Fruit fly (Drosophila melanogaster) whole organism, adult: ENCODE results near the gene CG31373.

Source experiments
- CG11617 ChIP-seq: fragments of 200-800 bp; sonication (Bioruptor generic); optimal IDR thresholded peaks from 2 replicates; lab custom pipeline; 2017; ENCODE audit warnings: mild to moderate bottlenecking, missing biosample characterization, missing genetic modification reagents, missing genetic modification characterization
- CG33017 ChIP-seq: fragments of 200-800 bp; sonication (Bioruptor generic); optimal IDR thresholded peaks from 2 replicates; lab custom pipeline; 2018; ENCODE audit warnings: missing biosample characterization, mild to moderate bottlenecking, missing genetic modification characterization, moderate library complexity
- CG7045 ChIP-seq: fragments of 200-800 bp; sonication (Bioruptor generic); optimal IDR thresholded peaks from 2 replicates; lab custom pipeline; 2017; ENCODE audit warnings: missing biosample characterization, mild to moderate bottlenecking, missing genetic modification characterization
- CG7101 ChIP-seq: fragments of 200-800 bp; sonication (Bioruptor generic); optimal IDR thresholded peaks from 2 replicates; lab custom pipeline; 2018; ENCODE audit warnings: missing biosample characterization, mild to moderate bottlenecking, missing genetic modification characterization, moderate library complexity
- Hr96 ChIP-seq: fragments of 200-800 bp; sonication (Bioruptor generic); optimal IDR thresholded peaks from 2 replicates; lab custom pipeline; 2016; ENCODE audit warnings: missing biosample characterization, missing genetic modification characterization
- Mnt ChIP-seq: fragments of 200-800 bp; sonication (Bioruptor generic); optimal IDR thresholded peaks from 2 replicates; lab custom pipeline; 2016; ENCODE audit warnings: missing biosample characterization, mild to moderate bottlenecking, missing genetic modification characterization
- bab1 ChIP-seq: fragments of 200-800 bp; sonication (Bioruptor generic); optimal IDR thresholded peaks from 3 replicates; lab custom pipeline; 2019; ENCODE audit warnings: missing biosample characterization, mild to moderate bottlenecking, missing genetic modification characterization, moderate library complexity
- cic ChIP-seq: fragments of 200-800 bp; sonication (Bioruptor generic); optimal IDR thresholded peaks from 2 replicates; lab custom pipeline; 2017; ENCODE audit warnings: missing biosample characterization, mild to moderate bottlenecking, missing genetic modification characterization, moderate library complexity
- cnc ChIP-seq, 2 experiments: fragments of >200 bp; optimal IDR thresholded peaks; 2 replicates each; lab custom pipeline; 2017
- kay ChIP-seq: fragments of 200-800 bp; sonication (Bioruptor generic); peaks from one replicate; lab custom pipeline; 2016; ENCODE audit warnings: missing biosample characterization, missing genetic modification characterization, borderline replicate concordance
- ovo ChIP-seq: fragments of 200-800 bp; sonication (Bioruptor generic); optimal IDR thresholded peaks from 2 replicates; lab custom pipeline; 2016; ENCODE audit warnings: missing biosample characterization, missing genetic modification characterization
- toe ChIP-seq: fragments of 200-800 bp; sonication (Bioruptor generic); optimal IDR thresholded peaks from 2 replicates; lab custom pipeline; 2016; ENCODE audit warnings: missing biosample characterization, missing genetic modification characterization

DNA sequence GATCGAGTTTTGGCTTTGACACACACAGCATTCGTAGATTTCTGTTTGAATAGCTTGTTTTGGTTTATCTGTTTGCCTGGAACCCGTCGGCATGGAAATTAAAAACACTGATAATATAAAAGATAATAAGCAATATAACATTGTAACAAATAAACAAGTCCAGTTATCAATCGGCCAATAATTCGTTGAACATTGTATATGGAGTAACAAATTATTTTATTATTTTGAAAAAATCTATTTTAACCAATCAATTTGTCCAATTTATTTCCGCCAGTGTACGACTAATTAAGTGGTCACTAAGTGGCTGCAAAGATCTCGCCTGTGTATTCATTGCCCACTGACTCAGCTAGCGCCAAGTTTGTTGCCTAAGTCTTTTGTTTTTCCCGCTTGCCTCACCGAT, 20.3 kb downstream of the CG31373 start:
- TF ChIP-seq Hr96 (GFP tag; lab: Kevin White, UChicago) (no peak), CG33017 (tag; lab: Kevin White, UChicago) (no peak), bab1 (GFP tag; lab: Kevin White, UChicago) (no peak), cnc (optimal IDR thresholded peaks at IDR 0.05; lab: Kevin White, UChicago) (no peak), CG7101 (tag; lab: Kevin White, UChicago) (no peak), CG7045 (no peak), Mnt (no peak), CG11617 (GFP tag; lab: Kevin White, UChicago) (no peak), ovo (GFP tag; lab: Kevin White, UChicago) (no peak), cic (GFP tag; lab: Kevin White, UChicago) (no peak), kay (no peak), toe (no peak)
